Fruit fly (Drosophila melanogaster): ENCODE data around the gene LysP.

- no peak for TF ChIP-seq MBD-R2 (GFP tag; IDR thresholded peaks at IDR 0.05)
- TF ChIP-seq seq (GFP tag; IDR thresholded peaks at IDR 0.05), result no peak
- TF ChIP-seq CG9609 (GFP tag; optimal IDR thresholded peaks at IDR 0.05), result no peak
- TF ChIP-seq CG1602 (GFP tag; optimal IDR thresholded peaks at IDR 0.05), result no peak
- TF ChIP-seq al (GFP tag; IDR thresholded peaks at IDR 0.05), result no peak
- TF ChIP-seq crol (GFP tag; IDR thresholded peaks at IDR 0.05), result no peak
- TF ChIP-seq CG16779 (GFP tag; IDR thresholded peaks at IDR 0.05), result no peak
Observed at dm6 chr3L:1212571-1212970, 5.9 kb downstream of the LysP start, which contains the start of gene LysE.
